Fruit fly (Drosophila melanogaster) whole organism, embryonic: ENCODE measurements around the gene Slu7.

Experiments used
- Ada2b ChIP-seq: fragments of 200-800 bp; sonication (Bioruptor generic); IDR thresholded peaks from 2 replicates; pipeline ENCODE4 v1.3.6; 2022; ENCODE audit warnings: missing biosample characterization, missing genetic modification characterization
- Antp ChIP-seq: fragments of 200-800 bp; sonication (Bioruptor generic); optimal IDR thresholded peaks from 3 replicates; lab custom pipeline; 2016; ENCODE audit warnings: missing biosample characterization, missing genetic modification characterization
- CG10147 ChIP-seq: fragments of 200-800 bp; sonication (Bioruptor generic); optimal IDR thresholded peaks from 2 replicates; lab custom pipeline; 2019; ENCODE audit warnings: missing biosample characterization, mild to moderate bottlenecking, missing genetic modification characterization, moderate library complexity
- CG10209 ChIP-seq: fragments of 200-800 bp; sonication (Bioruptor generic); optimal IDR thresholded peaks from 3 replicates; lab custom pipeline; 2017; ENCODE audit warnings: missing biosample characterization, mild to moderate bottlenecking, missing genetic modification characterization, missing genetic modification reagents
- CG10321 ChIP-seq: fragments of 200-800 bp; sonication (Bioruptor generic); IDR thresholded peaks from 2 replicates; pipeline ENCODE4 v1.3.6; 2022; ENCODE audit warnings: missing biosample characterization, missing genetic modification characterization
- CG12104 ChIP-seq: fragments of 200-800 bp; sonication (Bioruptor generic); optimal IDR thresholded peaks from 3 replicates; lab custom pipeline; 2016; ENCODE audit warnings: missing biosample characterization, missing genetic modification characterization
- CG12236 ChIP-seq: fragments of 200-800 bp; sonication (Bioruptor generic); optimal IDR thresholded peaks from 2 replicates; lab custom pipeline; 2016; ENCODE audit warnings: missing biosample characterization, missing genetic modification characterization
- CG12299 ChIP-seq: fragments of 200-800 bp; sonication (Bioruptor generic); optimal IDR thresholded peaks from 2 replicates; lab custom pipeline; 2018; ENCODE audit warnings: missing biosample characterization, mild to moderate bottlenecking, missing genetic modification characterization
- CG13287 ChIP-seq: fragments of 200-800 bp; sonication (Bioruptor generic); IDR thresholded peaks from 2 replicates; pipeline ENCODE4 v1.3.6; 2022; ENCODE audit warnings: missing biosample characterization, missing genetic modification characterization; ENCODE audit not compliant: partially characterized antibody
- CG15269 ChIP-seq: fragments of 200-800 bp; sonication (Bioruptor generic); optimal IDR thresholded peaks from 2 replicates; lab custom pipeline; 2018; ENCODE audit warnings: missing biosample characterization, mild to moderate bottlenecking, missing genetic modification characterization, moderate library complexity
- CG17568 ChIP-seq: fragments of 200-800 bp; sonication (Bioruptor generic); optimal IDR thresholded peaks from 2 replicates; lab custom pipeline; 2018; ENCODE audit warnings: missing biosample characterization, mild to moderate bottlenecking, missing genetic modification characterization, moderate library complexity
- CG18011 ChIP-seq: fragments of 200-800 bp; sonication (Bioruptor generic); optimal IDR thresholded peaks from 2 replicates; lab custom pipeline; 2017; ENCODE audit warnings: missing biosample characterization, missing genetic modification characterization, mild to moderate bottlenecking, moderate library complexity, missing genotype
- CG31365 ChIP-seq: fragments of 200-800 bp; sonication (Bioruptor generic); optimal IDR thresholded peaks from 2 replicates; lab custom pipeline; 2018; ENCODE audit warnings: missing biosample characterization, mild to moderate bottlenecking, missing genetic modification characterization
- CG42726 ChIP-seq: fragments of 200-800 bp; sonication (Bioruptor generic); IDR thresholded peaks from 2 replicates; pipeline ENCODE4 v1.3.6; 2022; ENCODE audit warnings: missing biosample characterization, missing genetic modification characterization; ENCODE audit not compliant: partially characterized antibody
- CG5245 ChIP-seq: fragments of 200-800 bp; sonication (Bioruptor generic); optimal IDR thresholded peaks from 3 replicates; lab custom pipeline; 2016; ENCODE audit warnings: missing biosample characterization, missing genetic modification characterization
- CG7357 ChIP-seq: fragments of 200-800 bp; sonication (Bioruptor generic); IDR thresholded peaks from 3 replicates; pipeline ENCODE4 v1.3.6; 2022; ENCODE audit warnings: missing biosample characterization, missing genetic modification characterization
- CG8089 ChIP-seq: fragments of 200-800 bp; sonication (Bioruptor generic); optimal IDR thresholded peaks from 3 replicates; lab custom pipeline; 2016; ENCODE audit warnings: missing biosample characterization, missing genetic modification characterization
- CG8290 ChIP-seq, 3 experiments: fragments of 200-800 bp; sonication (Bioruptor generic); optimal IDR thresholded peaks; 2 replicates each; lab custom pipeline; 2016 to 2019; ENCODE audit warnings: missing biosample characterization in 3 of 3, missing genetic modification characterization in 3 of 3, mild to moderate bottlenecking in 2 of 3, moderate library complexity in 1 of 3
- CG9609 ChIP-seq: fragments of 200-800 bp; sonication (Bioruptor generic); optimal IDR thresholded peaks from 3 replicates; lab custom pipeline; 2016; ENCODE audit warnings: missing biosample characterization, missing genetic modification characterization
- D ChIP-seq, 2 experiments: fragments of 200-800 bp in 1 of 2; fragments of >200 bp in 1 of 2; sonication (Bioruptor generic) in 1 of 2; optimal IDR thresholded peaks; 2 replicates in 1 of 2; 3 replicates in 1 of 2; lab custom pipeline; 2017; ENCODE audit warnings: mild to moderate bottlenecking in 1 of 2, missing biosample characterization in 1 of 2, missing genetic modification characterization in 1 of 2, missing genetic modification reagents in 1 of 2
- Doc2 ChIP-seq: fragments of 200-800 bp; sonication (Bioruptor generic); IDR thresholded peaks from 2 replicates; pipeline ENCODE4 v1.3.6; 2022; ENCODE audit warnings: missing biosample characterization, missing genetic modification characterization
- Drgx ChIP-seq: fragments of 200-800 bp; sonication (Bioruptor generic); IDR thresholded peaks from 2 replicates; pipeline ENCODE4 v1.3.6; 2022; ENCODE audit warnings: missing biosample characterization, missing genetic modification characterization
- HLHmδ ChIP-seq: fragments of 200-800 bp; sonication (Bioruptor generic); optimal IDR thresholded peaks from 2 replicates; lab custom pipeline; 2018; ENCODE audit warnings: missing biosample characterization, mild to moderate bottlenecking, missing genetic modification characterization, moderate library complexity
- Hand ChIP-seq: fragments of 200-800 bp; sonication (Bioruptor generic); optimal IDR thresholded peaks from 2 replicates; lab custom pipeline; 2017; ENCODE audit warnings: mild to moderate bottlenecking, missing biosample characterization, missing genetic modification reagents, missing genetic modification characterization
- Jarid2 ChIP-seq: fragments of 200-800 bp; sonication (Bioruptor generic); optimal IDR thresholded peaks from 3 replicates; lab custom pipeline; 2017; ENCODE audit warnings: mild to moderate bottlenecking, missing biosample characterization, missing genetic modification reagents, missing genetic modification characterization
- MBD-R2 ChIP-seq: fragments of 200-800 bp; sonication (Bioruptor generic); IDR thresholded peaks from 2 replicates; pipeline ENCODE4 v1.3.6; 2022; ENCODE audit warnings: missing biosample characterization, missing genetic modification characterization
- MESR4 ChIP-seq: fragments of 200-800 bp; sonication (Bioruptor generic); optimal IDR thresholded peaks from 2 replicates; lab custom pipeline; 2018; ENCODE audit warnings: missing biosample characterization, mild to moderate bottlenecking, missing genetic modification characterization, moderate library complexity
- Oli ChIP-seq: fragments of 200-800 bp; sonication (Bioruptor generic); optimal IDR thresholded peaks from 2 replicates; lab custom pipeline; 2018; ENCODE audit warnings: missing biosample characterization, mild to moderate bottlenecking, missing genetic modification characterization, moderate library complexity
- Trl ChIP-seq, 3 experiments: fragments of >200 bp in 2 of 3; fragments of 200-800 bp in 1 of 3; sonication (Bioruptor generic) in 1 of 3; optimal IDR thresholded peaks; 2 replicates in 1 of 3; 3 replicates in 2 of 3; lab custom pipeline; 2016 to 2017; ENCODE audit warnings: missing biosample characterization in 1 of 3, missing genetic modification characterization in 1 of 3
- Xrp1 ChIP-seq: fragments of 200-800 bp; sonication (Bioruptor generic); IDR thresholded peaks from 2 replicates; pipeline ENCODE4 v1.3.6; 2022; ENCODE audit warnings: missing biosample characterization, missing genetic modification characterization
- croc ChIP-seq: fragments of 200-800 bp; sonication (Bioruptor generic); conservative IDR thresholded peaks from 3 replicates; pipeline ENCODE4 v1.3.6; 2022; ENCODE audit warnings: missing biosample characterization, missing genetic modification characterization
- dimm ChIP-seq: fragments of 200-800 bp; sonication (Bioruptor generic); IDR thresholded peaks from 2 replicates; pipeline ENCODE4 v1.3.6; 2022; ENCODE audit warnings: missing biosample characterization, missing genetic modification characterization
- dmrt99B ChIP-seq: fragments of 200-800 bp; sonication (Bioruptor generic); optimal IDR thresholded peaks from 2 replicates; lab custom pipeline; 2018; ENCODE audit warnings: missing biosample characterization, mild to moderate bottlenecking, missing genetic modification characterization, moderate library complexity
- exex ChIP-seq: fragments of 200-800 bp; sonication (Bioruptor generic); optimal IDR thresholded peaks from 4 replicates; lab custom pipeline; 2018; ENCODE audit warnings: missing biosample characterization, mild to moderate bottlenecking, missing genetic modification characterization, moderate library complexity
- gem ChIP-seq: fragments of 200-800 bp; sonication (Bioruptor generic); optimal IDR thresholded peaks from 2 replicates; lab custom pipeline; 2019; ENCODE audit warnings: missing biosample characterization, mild to moderate bottlenecking, missing genetic modification characterization, moderate library complexity
- gro ChIP-seq: fragments of 200-800 bp; sonication (Bioruptor generic); optimal IDR thresholded peaks from 2 replicates; lab custom pipeline; 2016; ENCODE audit warnings: missing biosample characterization, missing genetic modification characterization
- insv ChIP-seq, 2 experiments: fragments of 200-800 bp; sonication (Bioruptor generic); optimal IDR thresholded peaks; 3 replicates each; lab custom pipeline; 2016 to 2018; ENCODE audit warnings: missing biosample characterization in 2 of 2, missing genetic modification characterization in 2 of 2
- maf-S ChIP-seq: fragments of 200-800 bp; sonication (Bioruptor generic); optimal IDR thresholded peaks from 2 replicates; lab custom pipeline; 2016; ENCODE audit warnings: missing biosample characterization, missing genetic modification characterization
- nerfin-1 ChIP-seq: fragments of 200-800 bp; sonication (Bioruptor generic); optimal IDR thresholded peaks from 3 replicates; lab custom pipeline; 2019; ENCODE audit warnings: missing biosample characterization, mild to moderate bottlenecking, missing genetic modification characterization, moderate library complexity
- psq ChIP-seq: fragments of 200-800 bp; sonication (Bioruptor generic); optimal IDR thresholded peaks from 2 replicates; lab custom pipeline; 2017; ENCODE audit warnings: missing biosample characterization, missing genetic modification characterization
- pum ChIP-seq: fragments of 200-800 bp; sonication (Bioruptor generic); optimal IDR thresholded peaks from 2 replicates; lab custom pipeline; 2016; ENCODE audit warnings: missing biosample characterization, missing genetic modification characterization
- rib ChIP-seq: fragments of 200-800 bp; sonication (Bioruptor generic); IDR thresholded peaks from 2 replicates; pipeline ENCODE4 v1.3.6; 2022; ENCODE audit warnings: missing biosample characterization, missing genetic modification characterization
- sim ChIP-seq: fragments of 200-800 bp; sonication (Bioruptor generic); IDR thresholded peaks from 2 replicates; pipeline ENCODE4 v1.3.6; 2022; ENCODE audit warnings: missing biosample characterization, missing genetic modification characterization
- so ChIP-seq: fragments of 200-800 bp; sonication (Bioruptor generic); IDR thresholded peaks from 3 replicates; pipeline ENCODE4 v1.3.6; 2022; ENCODE audit warnings: missing biosample characterization, missing genetic modification characterization
- ssp ChIP-seq: fragments of 200-800 bp; sonication (Bioruptor generic); IDR thresholded peaks from 2 replicates; pipeline ENCODE4 v1.3.6; 2022; ENCODE audit warnings: missing biosample characterization, missing genetic modification characterization
- tup ChIP-seq: fragments of 200-800 bp; sonication (Bioruptor generic); optimal IDR thresholded peaks from 2 replicates; lab custom pipeline; 2016; ENCODE audit warnings: missing biosample characterization, mild to moderate bottlenecking, missing genetic modification characterization, moderate library complexity

Gene Slu7

dm6 chr3R:29063921-29064460 lies 25.1 kb upstream of the Slu7 start (continued):
- TF ChIP-seq Jarid2 (GFP tag; lab: Kevin White, UChicago) (peak; percentile 75), ssp (GFP tag; lab: Robert Waterston, UW) (no peak), so (GFP tag; lab: Robert Waterston, UW) (no peak), sim (GFP tag; lab: Robert Waterston, UW) (no peak), Ada2b (no peak), CG18011 (GFP tag; lab: Kevin White, UChicago) (no peak), D (optimal IDR thresholded peaks at IDR 0.05; lab: Kevin White, UChicago) (peak; percentile 97), D (GFP tag; optimal IDR thresholded peaks at IDR 0.05; lab: Kevin White, UChicago) (no peak), dmrt99B (tag; lab: Kevin White, UChicago) (no peak), Trl (optimal IDR thresholded peaks at IDR 0.05; lab: Kevin White, UChicago) (peak in 1 of 2 experiments; percentile 62), Trl (GFP tag; optimal IDR thresholded peaks at IDR 0.05; lab: Kevin White, UChicago) (no peak)

dm6 chr3R:29063207-29063920 lies 24.5 kb upstream of the Slu7 start:
- TF ChIP-seq MBD-R2 (GFP tag; lab: Robert Waterston, UW) (no peak), rib (GFP tag; lab: Robert Waterston, UW) (no peak), CG17568 (GFP tag; lab: Kevin White, UChicago) (peak; percentile 22), MESR4 (GFP tag; lab: Kevin White, UChicago) (peak; percentile 77), CG10209 (GFP tag; lab: Kevin White, UChicago) (peak; percentile 75), exex (tag; lab: Kevin White, UChicago) (peak; percentile 13), psq (GFP tag; lab: Kevin White, UChicago) (peak; percentile 3), CG7357 (GFP tag; lab: Robert Waterston, UW) (no peak; the same call in 2 of the 3 replicates), CG42726 (GFP tag; lab: Robert Waterston, UW) (no peak), pum (GFP tag; lab: Kevin White, UChicago) (no peak), maf-S (GFP tag; lab: Kevin White, UChicago) (peak; percentile 57), CG8089 (GFP tag; lab: Kevin White, UChicago) (no peak), CG12104 (GFP tag; lab: Kevin White, UChicago) (peak; percentile 63), CG10147 (GFP tag; lab: Kevin White, UChicago) (peak; percentile 73), croc (GFP tag; lab: Robert Waterston, UW) (peak; percentile 44; the same call in 2 of the 3 replicates), Antp (GFP tag; lab: Kevin White, UChicago) (peak; percentile 17), gem (tag; lab: Kevin White, UChicago) (peak; percentile 89), CG13287 (GFP tag; lab: Robert Waterston, UW) (no peak), CG12299 (tag; lab: Kevin White, UChicago) (peak; percentile 66), CG9609 (GFP tag; lab: Kevin White, UChicago) (peak; percentile 46), gro (GFP tag; lab: Kevin White, UChicago) (peak; percentile 63), dimm (no peak), CG15269 (tag; lab: Kevin White, UChicago) (peak; percentile 87), CG12236 (GFP tag; lab: Kevin White, UChicago) (no peak), Drgx (no peak), CG31365 (no peak), nerfin-1 (tag; lab: Kevin White, UChicago) (peak; percentile 59), CG5245 (GFP tag; lab: Kevin White, UChicago) (no peak), CG8290 (GFP tag; optimal IDR thresholded peaks at IDR 0.05; lab: Kevin White, UChicago) (no peak), CG8290 (tag; optimal IDR thresholded peaks at IDR 0.05; lab: Kevin White, UChicago) (peak in 1 of 2 experiments; percentile 79), Oli (tag; lab: Kevin White, UChicago) (peak; percentile 76), Hand (GFP tag; lab: Kevin White, UChicago) (peak; percentile 51), insv (GFP tag; optimal IDR thresholded peaks at IDR 0.05; lab: Kevin White, UChicago) (peak in 1 of 2 experiments; percentile 37), Doc2 (GFP tag; lab: Robert Waterston, UW) (no peak), CG10321 (GFP tag; lab: Robert Waterston, UW) (no peak), Xrp1 (GFP tag; lab: Robert Waterston, UW) (no peak), tup (GFP tag; lab: Kevin White, UChicago) (peak; percentile 3), HLHmδ (GFP tag; lab: Kevin White, UChicago) (peak; percentile 31)
